Worm (Caenorhabditis elegans): ENCODE data around the gene nhr-59.
A peak's percentile ranks its signal among the peaks of the same experiment; 100 is the strongest.

nhr-59 gene

DNA sequence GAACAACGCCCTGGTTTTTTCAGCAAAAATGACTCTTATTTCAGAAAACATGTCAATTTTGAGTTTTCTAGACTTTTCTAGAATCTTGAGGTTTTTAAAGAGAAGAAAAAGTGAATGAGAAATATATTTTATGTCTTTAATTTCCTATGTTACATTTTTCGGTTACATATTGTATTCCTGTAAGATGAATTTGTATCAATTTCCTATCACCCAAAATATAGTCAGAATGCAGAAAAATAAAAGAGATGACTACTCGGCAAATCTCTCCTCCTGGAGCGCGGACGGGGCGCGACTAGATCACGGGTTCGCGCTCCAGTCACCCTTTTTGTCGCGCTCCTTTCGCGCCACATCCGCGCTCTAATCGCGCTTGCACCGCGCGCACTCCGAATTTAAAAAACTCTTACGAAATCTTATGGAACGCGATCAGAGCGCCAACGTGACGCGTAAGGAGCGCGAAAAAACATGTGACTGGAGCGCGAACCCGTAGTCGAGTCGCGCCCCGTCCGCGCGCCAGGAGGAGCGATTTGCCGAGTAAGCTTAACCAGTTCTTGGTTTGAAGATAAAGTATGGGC lies 23.4 kb downstream of the nhr-59 start, which contains the start of gene str-253:
Gene str-253 (minus strand): TSS at position 51 of the 572 bp plus-strand sequence.
- TF ChIP-seq set-16 (GFP tag; IDR thresholded peaks at IDR 0.05) (peak; percentile 72), unc-62 (GFP tag; optimal IDR thresholded peaks at IDR 0.05 in 1 of 2) (peak in 1 of 2 experiments; percentile 82), unc-62 (tag; optimal IDR thresholded peaks at IDR 0.05) (no peak), Y48G9A.11 (GFP tag; IDR thresholded peaks at IDR 0.05) (no peak)

DNA sequence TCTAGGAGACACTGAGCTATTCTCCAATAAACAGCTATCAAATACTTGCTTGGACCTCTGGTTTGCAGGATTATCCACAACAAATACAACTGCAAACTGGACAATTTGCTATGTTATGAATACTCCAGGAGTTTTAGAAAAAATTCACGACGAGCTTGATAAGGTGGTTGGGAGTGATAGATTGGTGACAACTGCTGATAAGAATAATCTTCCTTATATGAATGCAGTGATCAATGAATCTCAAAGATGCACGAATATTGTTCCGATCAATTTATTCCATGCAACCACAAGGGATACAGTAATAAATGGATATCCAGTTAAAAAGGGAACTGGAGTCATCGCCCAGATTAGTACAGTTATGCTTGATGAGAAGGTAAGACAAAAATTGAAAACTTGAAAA lies 26.3 kb downstream of the nhr-59 start:
- TF ChIP-seq zip-11 (GFP tag; IDR thresholded peaks at IDR 0.05) (no peak), dmd-6 (GFP tag; IDR thresholded peaks at IDR 0.05) (peak; percentile 73), daf-16 (GFP tag; optimal IDR thresholded peaks at IDR 0.05) (no peak), daf-16 (tag; optimal IDR thresholded peaks at IDR 0.05) (peak; percentile 19), duxl-1 (tag; optimal IDR thresholded peaks at IDR 0.05; ENCODE audit: poor library complexity) (no peak), pqm-1 (tag; optimal IDR thresholded peaks at IDR 0.05) (peak; percentile 7), hif-1 (tag; optimal IDR thresholded peaks at IDR 0.05) (no peak), madf-5 (GFP tag; IDR thresholded peaks at IDR 0.05) (no peak), dve-1 (tag; optimal IDR thresholded peaks at IDR 0.05; ENCODE audit: insufficient read depth) (peak; percentile 8), daf-19 (GFP tag; conservative IDR thresholded peaks at IDR 0.05) (no peak)

DNA sequence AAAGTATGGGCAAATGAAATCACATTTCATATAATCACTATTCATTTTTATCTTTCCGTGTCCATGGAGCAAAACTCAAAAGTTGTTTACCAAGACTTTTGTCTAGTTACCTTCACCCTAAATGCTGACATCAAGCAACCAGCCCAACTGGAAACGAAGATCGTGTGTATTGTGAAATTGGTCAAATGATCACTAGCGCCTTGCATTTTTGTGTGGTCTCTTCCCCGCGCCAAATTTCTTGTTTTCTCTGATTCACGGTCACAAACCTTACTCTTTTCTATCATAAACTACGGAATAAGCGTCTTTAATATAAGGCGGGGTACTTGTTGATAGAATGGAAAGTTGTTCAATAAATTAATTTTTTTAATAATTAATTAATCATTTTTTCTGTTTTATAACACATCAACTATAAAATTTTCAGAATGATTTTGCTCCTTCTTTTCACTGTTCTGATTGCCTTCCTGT lies 27.9 kb downstream of the nhr-59 start, which contains the start of gene cyp-33C7:
Gene cyp-33C7 (plus strand): TSS at position 415 of the 465 bp plus-strand sequence.
- TF ChIP-seq ceh-28 (tag; optimal IDR thresholded peaks at IDR 0.05) = no peak
- peak; percentile 64 for TF ChIP-seq mep-1 (tag; optimal IDR thresholded peaks at IDR 0.05)
- TF ChIP-seq lin-29 (GFP tag; IDR thresholded peaks at IDR 0.05) = no peak
- TF ChIP-seq nhr-48 (tag; optimal IDR thresholded peaks at IDR 0.05) = peak; percentile 29
- 0 out of 2 replicates have a peak, but pooled peaks have one; percentile 36 for TF ChIP-seq lin-1 (GFP tag; IDR thresholded peaks at IDR 0.05)
- TF ChIP-seq daf-16 (GFP tag; optimal IDR thresholded peaks at IDR 0.05) = peak in 1 of 2 experiments; percentile 43
- peak; percentile 98 for TF ChIP-seq daf-16 (tag; optimal IDR thresholded peaks at IDR 0.05)
- peak; percentile 65 for TF ChIP-seq pqm-1 (tag; optimal IDR thresholded peaks at IDR 0.05)
- TF ChIP-seq mes-2 (tag; optimal IDR thresholded peaks at IDR 0.05; ENCODE audit: poor library complexity, severe bottlenecking) = peak; percentile 44
- TF ChIP-seq hif-1 (tag; optimal IDR thresholded peaks at IDR 0.05) = peak in 1 of 2 experiments; percentile 1
- TF ChIP-seq ZK546.5 (tag; optimal IDR thresholded peaks at IDR 0.05) = no peak
- no peak for TF ChIP-seq php-3 (GFP tag; IDR thresholded peaks at IDR 0.05)
- peak; percentile 89 for TF ChIP-seq nhr-77 (tag; optimal IDR thresholded peaks at IDR 0.05)
- TF ChIP-seq nhr-28 (tag; optimal IDR thresholded peaks at IDR 0.05) = peak; percentile 98
- TF ChIP-seq dpl-1 (GFP tag; optimal IDR thresholded peaks at IDR 0.05) = peak; percentile 15
- TF ChIP-seq dve-1 (tag; optimal IDR thresholded peaks at IDR 0.05; ENCODE audit: insufficient read depth) = peak; percentile 87
- TF ChIP-seq dmd-6 (GFP tag; IDR thresholded peaks at IDR 0.05) = peak; percentile 85
- TF ChIP-seq tra-1 (GFP tag; IDR thresholded peaks at IDR 0.05) = 0 out of 2 replicates have a peak, but pooled peaks have one; percentile 39
- TF ChIP-seq nhr-6 (tag; optimal IDR thresholded peaks at IDR 0.05) = peak; percentile 27
- peak; percentile 90 for TF ChIP-seq hlh-30 (tag; optimal IDR thresholded peaks at IDR 0.05; ENCODE audit: insufficient read depth)
- TF ChIP-seq saeg-2 (GFP tag; IDR thresholded peaks at IDR 0.05) = no peak
- TF ChIP-seq nhr-41 (GFP tag; IDR thresholded peaks at IDR 0.05) = no peak
- TF ChIP-seq ztf-7 (tag; optimal IDR thresholded peaks at IDR 0.05) = peak; percentile 9
- no peak for TF ChIP-seq nhr-25 (tag; optimal IDR thresholded peaks at IDR 0.05; ENCODE audit: borderline replicate concordance, insufficient read depth)
- TF ChIP-seq ztf-11 (tag; optimal IDR thresholded peaks at IDR 0.05) = no peak
- TF ChIP-seq unc-62 (GFP tag; optimal IDR thresholded peaks at IDR 0.05 in 1 of 2) = peak in 1 of 2 experiments; percentile 48
- TF ChIP-seq unc-62 (tag; optimal IDR thresholded peaks at IDR 0.05) = no peak
- TF ChIP-seq daf-12 (tag; optimal IDR thresholded peaks at IDR 0.05) = no peak
- TF ChIP-seq ceh-82 (tag; optimal IDR thresholded peaks at IDR 0.05) = no peak
- TF ChIP-seq hlh-11 (tag; optimal IDR thresholded peaks at IDR 0.05) = peak; percentile 85
- TF ChIP-seq nhr-102 (tag; optimal IDR thresholded peaks at IDR 0.05) = peak; percentile 82
- peak; percentile 45 for TF ChIP-seq aha-1 (tag)
- peak in 1 of 2 experiments; percentile 68 for TF ChIP-seq mdl-1 (tag; optimal IDR thresholded peaks at IDR 0.05)
